Worm (Caenorhabditis elegans): ENCODE data around the gene C07B5.3.

ce11 chrX:9510448-9510847 is 12.6 kb downstream of the C07B5.3 start:
- TF ChIP-seq nhr-11 (tag; optimal IDR thresholded peaks at IDR 0.05) (no peak), R02D3.7 (tag; optimal IDR thresholded peaks at IDR 0.05) (no peak), unc-62 (GFP tag; optimal IDR thresholded peaks at IDR 0.05) (no peak), snpc-4 (tag; optimal IDR thresholded peaks at IDR 0.05) (no peak)
